Worm (Caenorhabditis elegans): ENCODE data around the gene gst-5.
A peak's percentile ranks its signal among the peaks of the same experiment; 100 is the strongest.

The gst-5 gene

DNA sequence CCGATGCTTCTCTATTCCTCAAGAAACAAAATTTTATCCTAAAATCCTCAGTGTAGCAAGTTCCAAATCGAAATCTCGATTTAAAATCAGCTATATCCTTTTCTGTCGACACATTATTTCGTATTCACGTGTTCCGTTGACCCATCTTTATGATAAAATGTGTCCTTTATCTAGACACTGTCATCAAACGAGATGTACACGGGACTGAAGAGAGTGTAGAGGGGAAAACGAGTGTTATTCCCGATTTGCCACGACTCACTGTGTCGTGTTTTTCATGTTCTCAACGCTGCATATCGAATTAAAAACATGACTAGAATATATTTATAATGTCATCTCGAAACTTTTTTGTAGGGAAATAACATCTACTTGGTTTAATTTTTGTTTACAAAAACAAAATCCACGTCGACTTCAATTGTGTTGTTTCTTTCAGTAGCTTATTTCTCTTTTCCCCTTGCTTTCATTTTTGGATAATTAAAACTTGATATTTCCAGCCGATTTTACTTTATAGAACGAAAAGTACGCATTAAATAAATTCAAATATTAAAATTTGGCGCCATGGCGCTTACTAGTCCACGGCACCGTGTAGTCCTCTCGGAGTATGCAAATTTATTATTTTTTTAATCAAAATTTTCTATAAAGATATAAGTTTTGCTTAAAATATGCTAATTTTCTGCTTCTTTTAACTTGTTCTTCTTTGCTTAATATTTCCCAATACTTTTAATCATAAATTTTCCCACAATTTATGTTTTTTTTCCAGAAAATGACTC is 24.2 kb upstream of the gst-5 start, which contains the start of gene metr-1:
Gene metr-1, plus strand, starts transcription at position 758 of the 767 bp plus-strand sequence.
- TF ChIP-seq lin-15B (tag; optimal IDR thresholded peaks at IDR 0.05) (peak; percentile 20), ztf-4 (tag; optimal IDR thresholded peaks at IDR 0.05) (no peak), nfya-1 (tag; optimal IDR thresholded peaks at IDR 0.05; ENCODE audit: insufficient read depth) (peak; percentile 7), egl-27 (tag; optimal IDR thresholded peaks at IDR 0.05) (no peak), nhr-25 (tag; optimal IDR thresholded peaks at IDR 0.05) (peak; percentile 46), eor-1 (tag; optimal IDR thresholded peaks at IDR 0.05) (no peak), nhr-23 (tag; optimal IDR thresholded peaks at IDR 0.05) (peak; percentile 52), elt-3 (tag; optimal IDR thresholded peaks at IDR 0.05) (peak in 1 of 3 experiments; percentile 20), nhr-12 (tag; optimal IDR thresholded peaks at IDR 0.05) (no peak), ceh-9 (tag; optimal IDR thresholded peaks at IDR 0.05) (no peak), elt-2 (tag; optimal IDR thresholded peaks at IDR 0.05) (peak; percentile 68), nhr-43 (tag; optimal IDR thresholded peaks at IDR 0.05; ENCODE audit: poor library complexity, severe bottlenecking) (peak; percentile 46)

- TF ChIP-seq pqm-1 (tag; optimal IDR thresholded peaks at IDR 0.05) (no peak), nhr-67 (tag; optimal IDR thresholded peaks at IDR 0.05) (no peak), nhr-25 (tag; optimal IDR thresholded peaks at IDR 0.05) (no peak), fkh-10 (GFP tag; optimal IDR thresholded peaks at IDR 0.05) (no peak), mml-1 (tag; optimal IDR thresholded peaks at IDR 0.05) (no peak), nhr-43 (tag; optimal IDR thresholded peaks at IDR 0.05; ENCODE audit: poor library complexity, severe bottlenecking) (peak; percentile 62), egl-27 (tag; optimal IDR thresholded peaks at IDR 0.05) (no peak), nhr-23 (tag; optimal IDR thresholded peaks at IDR 0.05) (no peak), nhr-11 (tag; optimal IDR thresholded peaks at IDR 0.05) (no peak), lsy-12 (tag; optimal IDR thresholded peaks at IDR 0.05) (peak; percentile 13), ceh-28 (tag; optimal IDR thresholded peaks at IDR 0.05) (no peak), skn-1 (tag; optimal IDR thresholded peaks at IDR 0.05) (no peak)
These were observed 19.2 kb upstream of the gst-5 start for ce11 chrII:10930678-10931650.

DNA sequence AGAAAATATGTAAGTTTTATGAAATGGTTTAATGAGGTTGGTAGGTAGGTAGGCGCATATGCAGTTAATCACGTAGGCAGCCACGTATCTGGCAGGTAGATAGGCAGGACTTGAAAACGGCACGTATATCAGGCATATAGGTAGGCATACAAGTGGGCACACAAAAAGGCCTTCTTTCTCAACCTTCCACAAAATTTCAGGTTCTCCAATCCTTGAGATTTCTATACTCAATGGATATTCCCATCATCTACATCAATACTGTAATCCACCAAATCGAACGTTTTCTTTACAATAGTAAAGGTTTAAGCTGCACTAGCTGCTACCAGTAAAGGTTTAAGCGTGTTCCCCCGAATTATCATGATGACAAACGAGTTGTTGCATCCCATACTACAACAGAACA is 17.8 kb upstream of the gst-5 start:
- TF ChIP-seq unc-39 (tag; optimal IDR thresholded peaks at IDR 0.05) (no peak), nfya-1 (tag; optimal IDR thresholded peaks at IDR 0.05; ENCODE audit: insufficient read depth) (no peak), elt-3 (tag; optimal IDR thresholded peaks at IDR 0.05) (no peak), nhr-28 (tag; optimal IDR thresholded peaks at IDR 0.05) (no peak), pqm-1 (tag; optimal IDR thresholded peaks at IDR 0.05) (no peak)

DNA sequence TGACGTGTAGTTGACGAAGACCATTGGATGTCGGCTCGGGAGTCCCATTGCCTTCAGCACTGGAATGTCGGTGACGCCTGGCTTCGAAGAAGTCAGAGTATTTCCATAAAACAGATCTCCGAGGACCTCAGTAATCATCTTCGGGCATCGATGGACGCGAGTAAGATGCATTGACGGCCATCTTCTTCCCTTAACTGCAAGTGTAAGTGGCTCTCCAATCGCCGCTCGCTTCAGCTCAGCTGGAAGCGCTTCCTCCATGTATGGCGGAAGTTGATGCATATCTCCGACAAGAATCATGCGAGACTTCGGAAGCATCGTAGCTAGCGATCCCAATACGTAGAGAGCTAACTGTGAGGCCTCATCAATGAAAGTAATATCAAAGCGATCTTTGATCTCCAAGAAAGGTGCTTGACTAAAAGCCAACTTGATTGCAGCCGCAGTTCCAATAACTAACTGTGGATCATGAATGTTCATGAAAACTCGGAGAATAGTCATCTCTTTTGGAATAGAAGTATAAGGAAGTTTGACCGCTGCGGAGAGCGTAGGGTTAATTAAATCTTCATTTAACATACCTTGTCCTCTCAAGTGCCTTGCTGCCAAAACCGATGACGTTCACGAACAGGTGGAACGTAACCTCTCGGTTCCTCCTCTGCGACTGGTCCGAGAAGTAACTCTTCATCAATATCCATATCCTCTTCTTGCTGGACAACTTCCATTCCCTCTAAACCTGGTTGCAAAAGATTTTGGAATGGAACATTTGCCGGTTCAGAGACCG is 16.0 kb upstream of the gst-5 start:
- no peak for TF ChIP-seq pqm-1 (tag; optimal IDR thresholded peaks at IDR 0.05)
- no peak for TF ChIP-seq elt-1 (tag; optimal IDR thresholded peaks at IDR 0.05)
- no peak for TF ChIP-seq nhr-76 (tag; optimal IDR thresholded peaks at IDR 0.05)
- TF ChIP-seq ztf-11 (tag; optimal IDR thresholded peaks at IDR 0.05) = no peak
- TF ChIP-seq ama-1 (optimal IDR thresholded peaks at IDR 0.05) = no peak
- TF ChIP-seq ceh-16 (tag; optimal IDR thresholded peaks at IDR 0.05) = no peak
- no peak for TF ChIP-seq ztf-4 (tag; optimal IDR thresholded peaks at IDR 0.05)
- TF ChIP-seq nhr-77 (tag; optimal IDR thresholded peaks at IDR 0.05) = no peak
- TF ChIP-seq eor-1 (tag; optimal IDR thresholded peaks at IDR 0.05) = no peak
- no peak for TF ChIP-seq hmg-11 (tag; optimal IDR thresholded peaks at IDR 0.05)
- no peak for TF ChIP-seq ZK546.5 (tag; optimal IDR thresholded peaks at IDR 0.05)
- no peak for TF ChIP-seq R02D3.7 (tag; optimal IDR thresholded peaks at IDR 0.05)
- TF ChIP-seq ceh-28 (tag; optimal IDR thresholded peaks at IDR 0.05) = no peak
- no peak for TF ChIP-seq fos-1 (tag; optimal IDR thresholded peaks at IDR 0.05)

Measured in whole organism, L3 larva.